Worm (Caenorhabditis elegans): ENCODE results near the gene T10B10.8.

T10B10.8 gene

ce11 chrX:15148831-15149230, 17.2 kb downstream of the T10B10.8 start:
- TF ChIP-seq zfh-2 (GFP tag; conservative IDR thresholded peaks at IDR 0.05), result peak; percentile 50
- no peak for TF ChIP-seq Y95B8A.8 (GFP tag; IDR thresholded peaks at IDR 0.05)

ce11 chrX:15148389-15148788, 17.6 kb downstream of the T10B10.8 start:
- no peak for TF ChIP-seq lin-26 (GFP tag; IDR thresholded peaks at IDR 0.05)
- TF ChIP-seq atf-7 (tag; optimal IDR thresholded peaks at IDR 0.05), result no peak
- no peak for TF ChIP-seq B0019.2 (GFP tag; conservative IDR thresholded peaks at IDR 0.05)
- no peak for TF ChIP-seq fkh-3 (tag; optimal IDR thresholded peaks at IDR 0.05)
- TF ChIP-seq attf-5 (GFP tag; optimal IDR thresholded peaks at IDR 0.05), result no peak
- TF ChIP-seq madf-10 (tag; optimal IDR thresholded peaks at IDR 0.05), result no peak
- no peak for TF ChIP-seq somi-1 (GFP tag; optimal IDR thresholded peaks at IDR 0.05)

- no peak for TF ChIP-seq ztf-26 (tag; optimal IDR thresholded peaks at IDR 0.05)
- no peak for TF ChIP-seq madf-8 (GFP tag; conservative IDR thresholded peaks at IDR 0.05)
- no peak for TF ChIP-seq atf-7 (tag; optimal IDR thresholded peaks at IDR 0.05)
- no peak for TF ChIP-seq sptf-2 (GFP tag; optimal IDR thresholded peaks at IDR 0.05)
- no peak for TF ChIP-seq dpl-1 (GFP tag; optimal IDR thresholded peaks at IDR 0.05)
- no peak for TF ChIP-seq mes-4 (tag; optimal IDR thresholded peaks at IDR 0.05)
- no peak for TF ChIP-seq hlh-26 (GFP tag; conservative IDR thresholded peaks at IDR 0.05)
- no peak for TF ChIP-seq ztf-3 (GFP tag; optimal IDR thresholded peaks at IDR 0.05)
- TF ChIP-seq snpc-1.1 (tag; optimal IDR thresholded peaks at IDR 0.05; ENCODE audit: insufficient read depth), result no peak
- TF ChIP-seq lin-35 (GFP tag; optimal IDR thresholded peaks at IDR 0.05), result no peak
- TF ChIP-seq ceh-91 (GFP tag; IDR thresholded peaks at IDR 0.05), result no peak
- TF ChIP-seq lin-40 (tag; optimal IDR thresholded peaks at IDR 0.05), result no peak
- TF ChIP-seq C06A6.2 (GFP tag; conservative IDR thresholded peaks at IDR 0.05), result no peak
- TF ChIP-seq sdz-38 (tag; optimal IDR thresholded peaks at IDR 0.05), result no peak
- TF ChIP-seq madf-3 (GFP tag; IDR thresholded peaks at IDR 0.05), result no peak
- no peak for TF ChIP-seq hmg-20 (GFP tag; IDR thresholded peaks at IDR 0.05)
- no peak for TF ChIP-seq F10E7.11 (tag; optimal IDR thresholded peaks at IDR 0.05)
Observed at ce11 chrX:15147640-15148039, 18.4 kb downstream of the T10B10.8 start, which contains the start of gene unc-7. Gene unc-7, minus strand, starts transcription at chrX:15147740.

- TF ChIP-seq rec-8 (tag; optimal IDR thresholded peaks at IDR 0.05) (peak in 1 of 2 experiments; percentile 60), hrde-1 (tag; optimal IDR thresholded peaks at IDR 0.05; ENCODE audit: borderline replicate concordance) (no peak), ztf-18 (tag; optimal IDR thresholded peaks at IDR 0.05) (peak; percentile 64), F37B4.10 (GFP tag; IDR thresholded peaks at IDR 0.05) (no peak), F57A8.1 (GFP tag; optimal IDR thresholded peaks at IDR 0.05) (no peak), attf-6 (GFP tag; IDR thresholded peaks at IDR 0.05) (0 out of 2 replicates have a peak, but pooled peaks have one; percentile 53), T07F8.4 (tag; optimal IDR thresholded peaks at IDR 0.05) (peak; percentile 63), F49E8.2 (tag; optimal IDR thresholded peaks at IDR 0.05; ENCODE audit: insufficient read depth) (peak; percentile 26), sdz-38 (tag; optimal IDR thresholded peaks at IDR 0.05) (no peak), Y95B8A.8 (GFP tag; IDR thresholded peaks at IDR 0.05) (0 out of 2 replicates have a peak, but pooled peaks have one; percentile 47), hlh-26 (GFP tag; conservative IDR thresholded peaks at IDR 0.05) (no peak), madf-6 (GFP tag; IDR thresholded peaks at IDR 0.05) (peak; percentile 22; the same call in 1 of the 2 replicates), athp-1 (tag; optimal IDR thresholded peaks at IDR 0.05) (no peak), tbx-9 (tag; optimal IDR thresholded peaks at IDR 0.05; ENCODE audit: borderline replicate concordance) (no peak), lin-35 (GFP tag; optimal IDR thresholded peaks at IDR 0.05) (peak in 1 of 3 experiments; percentile 23), ztf-25 (GFP tag; IDR thresholded peaks at IDR 0.05) (peak; percentile 73; the same call in 1 of the 2 replicates), zim-3 (tag; optimal IDR thresholded peaks at IDR 0.05) (peak; percentile 40), nhr-90 (tag; optimal IDR thresholded peaks at IDR 0.05) (peak; percentile 61), madf-10 (tag; optimal IDR thresholded peaks at IDR 0.05) (peak; percentile 41), akir-1 (GFP tag; optimal IDR thresholded peaks at IDR 0.05) (no peak), ZK185.1 (tag; optimal IDR thresholded peaks at IDR 0.05; ENCODE audit: poor library complexity, severe bottlenecking) (peak; percentile 83), B0261.1 (tag; optimal IDR thresholded peaks at IDR 0.05) (peak; percentile 82)
Observed at ce11 chrX:15146415-15147210, 19.4 kb downstream of the T10B10.8 start.
